Worm (Caenorhabditis elegans) whole organism, L4/young adult: ENCODE results near the gene C53B7.6.

ENCODE experiments used
- W03F9.2 ChIP-seq: fragments of 150-350 bp; optimal IDR thresholded peaks from 2 replicates; lab custom pipeline; 2014; ENCODE audit warnings: missing biosample characterization, missing genetic modification characterization
- dao-5 ChIP-seq: sonication (generic microtip); optimal IDR thresholded peaks from 2 replicates; lab custom pipeline; 2016; ENCODE audit warnings: missing genotype, missing genetic modification characterization, moderate library complexity, missing compliant biosample characterization

DNA sequence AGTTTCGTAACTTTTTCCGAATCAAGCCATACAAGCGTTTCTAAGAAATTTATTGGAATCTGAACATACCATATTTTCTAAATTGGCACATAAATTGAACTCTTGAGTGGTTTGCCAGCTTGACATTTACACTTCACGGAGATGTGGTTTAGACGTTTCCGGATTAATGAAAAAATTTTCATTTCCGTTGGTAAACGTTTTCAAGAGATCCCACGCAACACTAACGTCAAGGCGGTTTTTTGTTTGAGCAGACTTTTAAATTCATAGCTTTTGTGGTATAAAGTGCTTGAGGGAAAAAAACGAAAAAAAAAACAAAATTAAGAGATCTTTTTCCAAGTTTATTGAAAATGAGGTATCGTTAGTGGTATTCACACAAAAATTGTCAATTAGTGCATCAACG is 33.4 kb downstream of the C53B7.6 start, which contains the start of gene F41B4.2:
- TF ChIP-seq W03F9.2 (tag; lab: Kevin White, UChicago): no peak
- TF ChIP-seq dao-5 (tag; lab: Kevin White, UChicago): no peak
